Fruit fly (Drosophila melanogaster) whole organism, pupa: ENCODE results near the gene t-Grip91.

Source experiments
- CG10348 ChIP-seq: fragments of 200-800 bp; sonication (Bioruptor generic); IDR thresholded peaks from 2 replicates; pipeline ENCODE4 v1.3.6; 2022; ENCODE audit warnings: missing biosample characterization, missing genetic modification characterization
- CG12605 ChIP-seq: fragments of 200-800 bp; sonication (Bioruptor generic); IDR thresholded peaks from 2 replicates; pipeline ENCODE4 v1.3.6; 2022; ENCODE audit warnings: missing biosample characterization, missing genetic modification characterization
- CG13204 ChIP-seq: fragments of 200-800 bp; sonication (Bioruptor generic); optimal IDR thresholded peaks from 2 replicates; lab custom pipeline; 2018; ENCODE audit warnings: missing biosample characterization, mild to moderate bottlenecking, missing genetic modification characterization, moderate library complexity
- CG14655 ChIP-seq: fragments of 200-800 bp; sonication (Bioruptor generic); optimal IDR thresholded peaks from 3 replicates; lab custom pipeline; 2017; ENCODE audit warnings: mild to moderate bottlenecking, missing biosample characterization, missing genetic modification reagents, missing genetic modification characterization
- CG15710 ChIP-seq: fragments of 200-800 bp; sonication (Bioruptor generic); optimal IDR thresholded peaks from 2 replicates; lab custom pipeline; 2018; ENCODE audit warnings: missing biosample characterization, mild to moderate bottlenecking, missing genetic modification characterization, moderate library complexity
- CG17806 ChIP-seq: fragments of 200-800 bp; sonication (Bioruptor generic); optimal IDR thresholded peaks from 2 replicates; lab custom pipeline; 2018; ENCODE audit warnings: missing biosample characterization, mild to moderate bottlenecking, missing genetic modification characterization, moderate library complexity
- CG32121 ChIP-seq: fragments of 200-800 bp; sonication (Bioruptor generic); IDR thresholded peaks from 2 replicates; pipeline ENCODE4 v1.3.6; 2022; ENCODE audit warnings: missing biosample characterization, missing genetic modification characterization
- CG34367 ChIP-seq: fragments of 200-800 bp; sonication (Bioruptor generic); optimal IDR thresholded peaks from 2 replicates; lab custom pipeline; 2018; ENCODE audit warnings: missing biosample characterization, mild to moderate bottlenecking, missing genetic modification characterization
- CG4496 ChIP-seq: fragments of 200-800 bp; sonication (Bioruptor generic); IDR thresholded peaks from 3 replicates; pipeline ENCODE4 v1.3.6; 2022; ENCODE audit warnings: missing biosample characterization, missing genetic modification characterization
- CG8159 ChIP-seq: fragments of 200-800 bp; sonication (Bioruptor generic); optimal IDR thresholded peaks from 3 replicates; lab custom pipeline; 2018; ENCODE audit warnings: missing biosample characterization, mild to moderate bottlenecking, missing genetic modification characterization, moderate library complexity
- CG8301 ChIP-seq: fragments of 200-800 bp; sonication (Bioruptor generic); optimal IDR thresholded peaks from 2 replicates; lab custom pipeline; 2018; ENCODE audit warnings: missing biosample characterization, mild to moderate bottlenecking, missing genetic modification characterization
- CG9948 ChIP-seq: fragments of 200-800 bp; sonication (Bioruptor generic); optimal IDR thresholded peaks from 2 replicates; lab custom pipeline; 2018; ENCODE audit warnings: missing biosample characterization, mild to moderate bottlenecking, missing genetic modification characterization, moderate library complexity
- D1 ChIP-seq: fragments of 200-800 bp; sonication (Bioruptor generic); optimal IDR thresholded peaks from 2 replicates; lab custom pipeline; 2018; ENCODE audit warnings: missing biosample characterization, mild to moderate bottlenecking, missing genetic modification characterization, moderate library complexity
- EcR ChIP-seq: fragments of 200-800 bp; sonication (Bioruptor generic); optimal IDR thresholded peaks from 3 replicates; lab custom pipeline; 2019; ENCODE audit warnings: missing biosample characterization, missing genetic modification characterization, mild to moderate bottlenecking, moderate library complexity, missing genetic modification reagents
- Ets98B ChIP-seq: fragments of 200-800 bp; sonication (Bioruptor generic); IDR thresholded peaks from 2 replicates; pipeline ENCODE4 v1.3.6; 2022; ENCODE audit warnings: missing biosample characterization, missing genetic modification characterization
- Pif1A ChIP-seq: fragments of 200-800 bp; sonication (Bioruptor generic); optimal IDR thresholded peaks from 3 replicates; lab custom pipeline; 2016; ENCODE audit warnings: missing biosample characterization, missing genetic modification characterization
- Pif1B ChIP-seq: fragments of 200-800 bp; sonication (Bioruptor generic); optimal IDR thresholded peaks from 3 replicates; lab custom pipeline; 2016; ENCODE audit warnings: missing biosample characterization, missing genetic modification characterization
- Snoo ChIP-seq: fragments of 200-800 bp; sonication (Bioruptor generic); optimal IDR thresholded peaks from 3 replicates; lab custom pipeline; 2017; ENCODE audit warnings: missing biosample characterization, mild to moderate bottlenecking, missing genetic modification characterization, inconsistent platforms
- fd96Ca ChIP-seq: fragments of 200-800 bp; sonication (Bioruptor generic); IDR thresholded peaks from 3 replicates; pipeline ENCODE4 v1.3.6; 2022; ENCODE audit warnings: missing biosample characterization, missing genetic modification characterization
- gl ChIP-seq: fragments of 200-800 bp; sonication (Bioruptor generic); optimal IDR thresholded peaks from 2 replicates; lab custom pipeline; 2018; ENCODE audit warnings: missing biosample characterization, mild to moderate bottlenecking, missing genetic modification characterization
- rn ChIP-seq: fragments of 200-800 bp; sonication (Bioruptor generic); IDR thresholded peaks from 2 replicates; pipeline ENCODE4 v1.3.6; 2022; ENCODE audit warnings: missing biosample characterization, missing genetic modification characterization

The t-Grip91 gene

DNA sequence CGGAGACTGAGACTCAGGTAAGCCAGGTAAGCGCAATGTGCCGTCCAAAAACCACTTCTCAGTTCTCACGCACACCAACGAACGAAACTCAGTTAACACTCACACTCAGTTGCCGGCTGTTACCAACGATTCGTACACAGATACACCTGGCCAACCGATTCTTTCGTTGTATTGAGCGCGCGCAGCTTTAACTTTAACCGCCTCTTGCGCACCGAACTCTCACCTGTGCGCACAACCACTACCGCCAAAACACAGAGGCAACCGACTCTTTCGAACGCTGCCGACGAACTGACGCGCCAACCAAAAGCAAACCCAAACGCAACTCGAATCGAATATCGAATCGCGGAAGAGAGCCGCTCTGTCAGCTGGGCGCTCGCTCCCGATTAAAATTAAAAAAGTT, 21.4 kb upstream of the t-Grip91 start, which contains the start of gene Gli:
Gene Gli (minus strand): TSS at position 293 of the 400 bp plus-strand sequence.
- TF ChIP-seq D1 (tag; lab: Kevin White, UChicago) (peak; percentile 6), gl (tag; lab: Kevin White, UChicago) (peak; percentile 31), CG12605 (GFP tag; lab: Robert Waterston, UW) (peak; percentile 36; the same call in 1 of the 2 replicates), Ets98B (GFP tag; lab: Robert Waterston, UW) (peak; percentile 69), CG8159 (no peak), CG8301 (tag; lab: Kevin White, UChicago) (no peak), CG13204 (GFP tag; lab: Kevin White, UChicago) (no peak), fd96Ca (peak; percentile 6; the same call in 1 of the 3 replicates), CG4496 (peak; percentile 51), EcR (GFP tag; lab: Kevin White, UChicago) (peak; percentile 81), CG32121 (GFP tag; lab: Robert Waterston, UW) (peak; percentile 34; the same call in 1 of the 2 replicates)
- TF ChIP-seq, all 21 proteins: peak for 8

- TF ChIP-seq CG8301 (tag; lab: Kevin White, UChicago) (no peak), Pif1A (no peak), Ets98B (GFP tag; lab: Robert Waterston, UW) (no peak), D1 (tag; lab: Kevin White, UChicago) (no peak), CG9948 (no peak), CG32121 (GFP tag; lab: Robert Waterston, UW) (no peak), CG4496 (no peak), CG12605 (GFP tag; lab: Robert Waterston, UW) (no peak), rn (GFP tag; lab: Robert Waterston, UW) (no peak), Pif1B (GFP tag; lab: Kevin White, UChicago) (no peak), fd96Ca (no peak), CG17806 (tag; lab: Kevin White, UChicago) (no peak), Snoo (tag; lab: Kevin White, UChicago) (no peak)
These were observed 20.5 kb upstream of the t-Grip91 start for dm6 chr2L:15763401-15763800.

dm6 chr2L:15764029-15764428, 19.9 kb upstream of the t-Grip91 start, which contains the start of gene CG3793:
CG3793 (plus strand) TSS chr2L:15764220.
- TF ChIP-seq CG14655 (GFP tag; lab: Kevin White, UChicago) (no peak), Pif1B (GFP tag; lab: Kevin White, UChicago) (no peak), Ets98B (GFP tag; lab: Robert Waterston, UW) (no peak), CG8301 (tag; lab: Kevin White, UChicago) (no peak), CG4496 (no peak), D1 (tag; lab: Kevin White, UChicago) (no peak), CG17806 (tag; lab: Kevin White, UChicago) (no peak), CG8159 (no peak), CG12605 (GFP tag; lab: Robert Waterston, UW) (no peak), CG10348 (no peak), rn (GFP tag; lab: Robert Waterston, UW) (no peak), Snoo (tag; lab: Kevin White, UChicago) (no peak), EcR (GFP tag; lab: Kevin White, UChicago) (no peak), CG13204 (GFP tag; lab: Kevin White, UChicago) (no peak), fd96Ca (no peak), Pif1A (no peak), CG34367 (tag; lab: Kevin White, UChicago) (no peak), CG15710 (tag; lab: Kevin White, UChicago) (no peak), gl (tag; lab: Kevin White, UChicago) (no peak)

DNA sequence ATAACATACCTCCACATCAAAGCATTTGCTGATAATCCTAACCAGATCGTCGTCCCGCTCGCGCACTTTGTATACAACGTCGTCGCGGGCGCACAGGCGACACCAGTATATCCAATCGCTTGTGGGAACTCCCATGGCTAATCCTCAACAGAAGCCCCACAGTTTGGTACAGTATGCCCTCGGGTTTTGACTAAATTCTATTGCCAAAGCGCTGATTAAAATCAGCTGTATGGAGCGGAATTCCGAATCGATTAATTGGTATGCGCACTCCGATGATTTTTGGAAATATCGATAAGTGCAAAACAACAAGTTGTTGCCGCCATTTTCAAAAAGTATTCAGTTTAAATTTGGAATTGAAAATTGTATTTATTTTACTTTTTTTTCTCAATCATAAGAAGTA, 15.8 kb upstream of the t-Grip91 start, which contains the start of gene wek:
Gene wek (minus strand): TSS at position 253 of the 400 bp plus-strand sequence.
- no peak; the same call in none of the 2 replicates for TF ChIP-seq CG12605 (GFP tag; lab: Robert Waterston, UW)
- TF ChIP-seq CG14655 (GFP tag; lab: Kevin White, UChicago) = no peak
- no peak for TF ChIP-seq Ets98B (GFP tag; lab: Robert Waterston, UW)
- TF ChIP-seq CG8301 (tag; lab: Kevin White, UChicago) = no peak
- TF ChIP-seq CG32121 (GFP tag; lab: Robert Waterston, UW) = no peak
- no peak for TF ChIP-seq Pif1B (GFP tag; lab: Kevin White, UChicago)
- TF ChIP-seq CG4496 = no peak
- no peak for TF ChIP-seq D1 (tag; lab: Kevin White, UChicago)
- no peak for TF ChIP-seq CG9948
- TF ChIP-seq EcR (GFP tag; lab: Kevin White, UChicago) = no peak
- TF ChIP-seq CG17806 (tag; lab: Kevin White, UChicago) = no peak
- TF ChIP-seq Pif1A = no peak
- no peak for TF ChIP-seq fd96Ca
- no peak for TF ChIP-seq gl (tag; lab: Kevin White, UChicago)
- TF ChIP-seq CG34367 (tag; lab: Kevin White, UChicago) = no peak
- no peak for TF ChIP-seq CG13204 (GFP tag; lab: Kevin White, UChicago)

DNA sequence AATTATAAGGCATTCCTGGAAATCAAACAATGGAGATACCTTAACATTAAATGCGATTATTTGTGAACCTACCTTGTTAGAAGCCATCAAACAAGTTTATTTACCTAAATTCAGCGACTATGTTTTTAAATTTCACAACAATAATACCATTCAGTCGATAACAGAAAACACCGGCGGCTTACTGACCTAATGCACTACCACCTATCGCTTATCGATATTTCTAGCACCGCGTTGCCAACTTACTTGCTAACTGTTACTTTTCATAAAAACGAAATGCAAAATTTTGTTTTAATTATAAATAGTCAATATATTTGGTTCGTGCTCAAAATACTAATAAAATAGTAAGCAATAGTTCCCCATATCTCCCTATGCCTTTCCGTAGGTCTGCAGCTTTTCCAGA, 12.9 kb upstream of the t-Grip91 start, which contains the start of gene Ku80:
Gene Ku80 (minus strand): TSS at position 182 of the 400 bp plus-strand sequence.
- TF ChIP-seq CG9948 (no peak), D1 (tag; lab: Kevin White, UChicago) (peak; percentile 29)

dm6 chr2L:15773013-15773412, 10.9 kb upstream of the t-Grip91 start, which contains the start of gene CG31826:
CG31826 (minus strand) TSS chr2L:15773113.
- TF ChIP-seq CG9948 (no peak), gl (tag; lab: Kevin White, UChicago) (no peak)
